Worm (Caenorhabditis elegans) whole organism, L4 larva: ENCODE data around the gene ftr-1.

ENCODE experiments used
- F10B5.3 ChIP-seq: sonication (generic microtip); optimal IDR thresholded peaks from 2 replicates; lab custom pipeline; 2016; ENCODE audit warnings: mild to moderate bottlenecking, missing genetic modification characterization, missing compliant biosample characterization
- F26F4.8 ChIP-seq: fragments of 200-800 bp; sonication (Bioruptor generic); conservative IDR thresholded peaks from 2 replicates; pipeline ENCODE4 v1.3.6; 2022; ENCODE audit warnings: missing genetic modification characterization, missing compliant biosample characterization
- F37D6.2 ChIP-seq: sonication (generic microtip); optimal IDR thresholded peaks from 2 replicates; lab custom pipeline; 2016; ENCODE audit warnings: mild to moderate bottlenecking, missing genetic modification characterization, missing compliant biosample characterization
- F49E8.2 ChIP-seq: sonication (generic microtip); optimal IDR thresholded peaks from 2 replicates; lab custom pipeline; 2016; ENCODE audit warnings: missing compliant biosample characterization, mild to moderate bottlenecking, missing genetic modification characterization, borderline replicate concordance
- T26A8.4 ChIP-seq: fragments of 200-800 bp; sonication (Bioruptor generic); IDR thresholded peaks from 2 replicates; pipeline ENCODE4 v1.3.6; 2022; ENCODE audit warnings: missing genetic modification characterization, missing compliant biosample characterization
- Y105C5A.15 ChIP-seq: fragments of 200-800 bp; sonication (Bioruptor generic); IDR thresholded peaks from 2 replicates; pipeline ENCODE4 v1.3.6; 2022; ENCODE audit warnings: missing genetic modification characterization, missing compliant biosample characterization
- Y5F2A.4 ChIP-seq: fragments of 200-800 bp; sonication (Bioruptor generic); optimal IDR thresholded peaks from 2 replicates; lab custom pipeline; 2018; ENCODE audit warnings: mild to moderate bottlenecking, missing genetic modification characterization, missing compliant biosample characterization
- ZK337.2 ChIP-seq: fragments of 200-800 bp; sonication (Bioruptor generic); IDR thresholded peaks from 2 replicates; pipeline ENCODE4 v1.3.6; 2022; ENCODE audit warnings: missing genetic modification reagents, missing genetic modification characterization, missing compliant biosample characterization
- ZK546.5 ChIP-seq, 2 experiments: sonication (generic microtip); optimal IDR thresholded peaks; 2 replicates each; lab custom pipeline; 2017; ENCODE audit warnings: missing biosample characterization in 2 of 2, missing genetic modification characterization in 2 of 2
- aly-2 ChIP-seq: sonication (generic microtip); optimal IDR thresholded peaks from 2 replicates; lab custom pipeline; 2018; ENCODE audit warnings: missing biosample characterization, missing genetic modification characterization
- ceh-20 ChIP-seq: fragments of 200-800 bp; sonication (Bioruptor generic); IDR thresholded peaks from 2 replicates; pipeline ENCODE4 v1.3.6; 2022; ENCODE audit warnings: missing genetic modification reagents, missing genetic modification characterization, missing compliant biosample characterization
- ceh-28 ChIP-seq: fragments of 150-350 bp; optimal IDR thresholded peaks from 2 replicates; lab custom pipeline; 2014; ENCODE audit warnings: missing biosample characterization, missing genetic modification reagents, missing genetic modification characterization
- ceh-32 ChIP-seq: sonication (generic microtip); optimal IDR thresholded peaks from 2 replicates; lab custom pipeline; 2016; ENCODE audit warnings: mild to moderate bottlenecking, missing genetic modification characterization, missing compliant biosample characterization; ENCODE audit not compliant: poor library complexity
- ceh-62 ChIP-seq: sonication (generic microtip); optimal IDR thresholded peaks from 2 replicates; lab custom pipeline; 2017; ENCODE audit warnings: missing biosample characterization, missing genetic modification characterization
- cey-2 ChIP-seq: sonication (generic microtip); optimal IDR thresholded peaks from 3 replicates; lab custom pipeline; 2017; ENCODE audit warnings: missing genetic modification characterization, mild to moderate bottlenecking, missing compliant biosample characterization, antibody characterized with exemption, borderline replicate concordance; ENCODE audit not compliant: insufficient read depth
- daf-16 ChIP-seq, 3 experiments: sonication (generic microtip); optimal IDR thresholded peaks; 2 replicates each; lab custom pipeline; 2016 to 2017; ENCODE audit warnings: missing genetic modification characterization in 3 of 3, missing genetic modification reagents in 3 of 3, mild to moderate bottlenecking in 2 of 3, missing compliant biosample characterization in 2 of 3, missing biosample characterization in 1 of 3, moderate library complexity in 1 of 3
- daf-19 ChIP-seq: fragments of 200-800 bp; sonication (Bioruptor generic); conservative IDR thresholded peaks from 2 replicates; pipeline ENCODE4 v1.3.6; 2022; ENCODE audit warnings: missing genetic modification characterization, missing compliant biosample characterization
- egl-43 ChIP-seq: fragments of 200-800 bp; sonication (Bioruptor generic); IDR thresholded peaks from 2 replicates; pipeline ENCODE4 v1.3.6; 2022; ENCODE audit warnings: missing genetic modification reagents, missing genetic modification characterization, missing compliant biosample characterization
- hlh-30 ChIP-seq: sonication (generic microtip); optimal IDR thresholded peaks from 2 replicates; lab custom pipeline; 2017; ENCODE audit warnings: antibody characterized with exemption, mild to moderate bottlenecking, missing genetic modification characterization, missing compliant biosample characterization; ENCODE audit not compliant: insufficient read depth
- hmg-1.1 ChIP-seq: fragments of 200-800 bp; sonication (Bioruptor generic); IDR thresholded peaks from 2 replicates; pipeline ENCODE4 v1.3.6; 2022; ENCODE audit warnings: missing genetic modification reagents, missing genetic modification characterization, missing compliant biosample characterization
- jun-1 ChIP-seq: fragments of 150-350 bp; optimal IDR thresholded peaks from 2 replicates; lab custom pipeline; 2014; ENCODE audit warnings: missing biosample characterization, missing genetic modification reagents, missing genetic modification characterization
- lin-13 ChIP-seq: fragments of 150-350 bp; optimal IDR thresholded peaks from 2 replicates; lab custom pipeline; 2014; ENCODE audit warnings: missing biosample characterization, missing genetic modification reagents, missing genetic modification characterization
- lin-15B ChIP-seq: fragments of 150-350 bp; sonication (generic microtip); optimal IDR thresholded peaks from 3 replicates; lab custom pipeline; 2014; ENCODE audit warnings: missing biosample characterization, missing genetic modification characterization
- lin-39 ChIP-seq: fragments of 150-350 bp; optimal IDR thresholded peaks from 2 replicates; lab custom pipeline; 2014; ENCODE audit warnings: missing biosample characterization, missing genetic modification reagents, missing genetic modification characterization
- lir-3 ChIP-seq: sonication (generic microtip); optimal IDR thresholded peaks from 2 replicates; lab custom pipeline; 2016; ENCODE audit warnings: mild to moderate bottlenecking, missing genetic modification characterization, missing compliant biosample characterization
- lsy-2 ChIP-seq, 2 experiments: fragments of 150-350 bp in 1 of 2; sonication (generic microtip) in 1 of 2; optimal IDR thresholded peaks; 2 replicates each; lab custom pipeline; 2014 to 2017; ENCODE audit warnings: missing biosample characterization in 2 of 2, missing genetic modification characterization in 2 of 2
- madf-5 ChIP-seq, 2 experiments: fragments of 200-800 bp; sonication (Bioruptor generic); IDR thresholded peaks; 2 replicates each; pipeline ENCODE4 v1.3.6; 2022; ENCODE audit warnings: missing compliant biosample characterization in 2 of 2, missing genetic modification characterization in 2 of 2
- mdl-1 ChIP-seq, 2 experiments: fragments of 150-350 bp in 1 of 2; sonication (generic microtip) in 1 of 2; optimal IDR thresholded peaks; 2 replicates each; lab custom pipeline; 2014 to 2017; ENCODE audit warnings: missing biosample characterization in 2 of 2, missing genetic modification characterization in 2 of 2
- mes-2 ChIP-seq: sonication (generic microtip); optimal IDR thresholded peaks from 2 replicates; lab custom pipeline; 2016; ENCODE audit warnings: missing genotype, mild to moderate bottlenecking, missing genetic modification characterization, missing compliant biosample characterization; ENCODE audit not compliant: poor library complexity, severe bottlenecking
- mxl-2 ChIP-seq: fragments of 200-800 bp; sonication (Bioruptor generic); conservative IDR thresholded peaks from 2 replicates; pipeline ENCODE4 v1.3.6; 2022; ENCODE audit warnings: missing genetic modification reagents, missing genetic modification characterization, missing compliant biosample characterization
- nhr-10 ChIP-seq: fragments of 150-350 bp; optimal IDR thresholded peaks from 2 replicates; lab custom pipeline; 2014; ENCODE audit warnings: missing biosample characterization, missing genetic modification characterization
- nhr-237 ChIP-seq: sonication (generic microtip); optimal IDR thresholded peaks from 2 replicates; lab custom pipeline; 2017; ENCODE audit warnings: missing biosample characterization, missing genetic modification characterization
- nhr-41 ChIP-seq: fragments of 200-800 bp; sonication (Bioruptor generic); IDR thresholded peaks from 2 replicates; pipeline ENCODE4 v1.3.6; 2022; ENCODE audit warnings: missing genetic modification reagents, missing genetic modification characterization, missing compliant biosample characterization
- nhr-48 ChIP-seq: sonication (generic microtip); optimal IDR thresholded peaks from 2 replicates; lab custom pipeline; 2016; ENCODE audit warnings: mild to moderate bottlenecking, missing genetic modification characterization, missing compliant biosample characterization
- nhr-6 ChIP-seq: fragments of 150-350 bp; optimal IDR thresholded peaks from 2 replicates; lab custom pipeline; 2014; ENCODE audit warnings: missing biosample characterization, missing genetic modification characterization
- nhr-77 ChIP-seq: fragments of 150-350 bp; optimal IDR thresholded peaks from 2 replicates; lab custom pipeline; 2014; ENCODE audit warnings: missing biosample characterization, missing genetic modification characterization
- rbr-2 ChIP-seq: sonication (generic microtip); optimal IDR thresholded peaks from 2 replicates; lab custom pipeline; 2016; ENCODE audit warnings: missing genotype, missing genetic modification characterization, missing compliant biosample characterization
- saeg-2 ChIP-seq: fragments of 200-800 bp; sonication (Bioruptor generic); IDR thresholded peaks from 2 replicates; pipeline ENCODE4 v1.3.6; 2022; ENCODE audit warnings: missing genetic modification reagents, missing genetic modification characterization, missing compliant biosample characterization
- sdz-12 ChIP-seq: fragments of 200-800 bp; sonication (Bioruptor generic); optimal IDR thresholded peaks from 2 replicates; lab custom pipeline; 2018; ENCODE audit warnings: mild to moderate bottlenecking, missing genetic modification characterization, missing compliant biosample characterization
- set-16 ChIP-seq: fragments of 200-800 bp; sonication (Bioruptor generic); IDR thresholded peaks from 2 replicates; pipeline ENCODE4 v1.3.6; 2022; ENCODE audit warnings: missing genetic modification reagents, missing genetic modification characterization, missing compliant biosample characterization
- snpc-1.2 ChIP-seq: fragments of 200-800 bp; sonication (Bioruptor generic); IDR thresholded peaks from 2 replicates; pipeline ENCODE4 v1.3.6; 2022; ENCODE audit warnings: missing genetic modification reagents, missing genetic modification characterization, missing compliant biosample characterization
- snpc-4 ChIP-seq: fragments of 150-350 bp; optimal IDR thresholded peaks from 2 replicates; lab custom pipeline; 2014; ENCODE audit warnings: missing biosample characterization, missing genetic modification characterization
- unc-39 ChIP-seq: sonication (generic microtip); optimal IDR thresholded peaks from 2 replicates; lab custom pipeline; 2017; ENCODE audit warnings: missing biosample characterization, missing genetic modification characterization
- unc-62 ChIP-seq, 3 experiments: fragments of 150-350 bp in 1 of 3; sonication (generic microtip); optimal IDR thresholded peaks in 2 of 3; peaks in 1 of 3; 1 replicate in 1 of 3; 2 replicates in 2 of 3; lab custom pipeline; 2014 to 2017; ENCODE audit warnings: missing biosample characterization in 3 of 3, missing genetic modification characterization in 3 of 3, missing genetic modification reagents in 3 of 3, missing genotype in 1 of 3
- vab-7 ChIP-seq: fragments of 200-800 bp; sonication (Bioruptor generic); IDR thresholded peaks from 2 replicates; pipeline ENCODE4 v1.3.6; 2022; ENCODE audit warnings: missing genetic modification reagents, missing genetic modification characterization, missing compliant biosample characterization
- zfp-3 ChIP-seq: fragments of 200-800 bp; sonication (Bioruptor generic); conservative IDR thresholded peaks from 2 replicates; pipeline ENCODE4 v1.3.6; 2022; ENCODE audit warnings: missing genetic modification reagents, missing genetic modification characterization, missing compliant biosample characterization
- zip-2 ChIP-seq: fragments of 150-350 bp; optimal IDR thresholded peaks from 2 replicates; lab custom pipeline; 2014; ENCODE audit warnings: missing biosample characterization, missing genetic modification characterization
- ztf-11 ChIP-seq: fragments of 150-350 bp; optimal IDR thresholded peaks from 2 replicates; lab custom pipeline; 2014; ENCODE audit warnings: missing biosample characterization, missing genetic modification characterization

ftr-1 gene

ce11 chrV:20158223-20158622 lies 38.5 kb upstream of the ftr-1 start, which contains the start of gene F19B2.6:
F19B2.6 (plus strand) TSS chrV:20158523.
- TF ChIP-seq ceh-20 (GFP tag; lab: Robert Waterston, UW), result no peak
- no peak for TF ChIP-seq daf-16 (GFP tag; optimal IDR thresholded peaks at IDR 0.05; lab: Kevin White, UChicago)
- TF ChIP-seq daf-16 (tag; optimal IDR thresholded peaks at IDR 0.05; lab: Kevin White, UChicago), result no peak
- TF ChIP-seq lin-13, result no peak
- no peak for TF ChIP-seq sdz-12 (GFP tag; lab: Kevin White, UChicago)
- TF ChIP-seq cey-2 (tag; lab: Kevin White, UChicago), result no peak
- no peak for TF ChIP-seq F37D6.2 (tag; lab: Kevin White, UChicago)
- TF ChIP-seq zip-2, result no peak
- no peak for TF ChIP-seq hlh-30 (tag; lab: Kevin White, UChicago)
- TF ChIP-seq unc-62 (GFP tag; optimal IDR thresholded peaks at IDR 0.05 in 1 of 2; lab: Kevin White, UChicago), result no peak
- no peak for TF ChIP-seq unc-62 (tag; optimal IDR thresholded peaks at IDR 0.05; lab: Kevin White, UChicago)
- TF ChIP-seq Y5F2A.4 (GFP tag; lab: Kevin White, UChicago), result no peak
- TF ChIP-seq lin-39 (tag; lab: Kevin White, UChicago), result no peak
- no peak for TF ChIP-seq madf-5 (GFP tag; IDR thresholded peaks at IDR 0.05; lab: Robert Waterston, UW)
- no peak for TF ChIP-seq ceh-62 (tag; lab: Kevin White, UChicago)
- TF ChIP-seq ZK337.2 (GFP tag; lab: Robert Waterston, UW), result no peak
- no peak for TF ChIP-seq nhr-6 (tag; lab: Kevin White, UChicago)

- TF ChIP-seq mxl-2 (GFP tag; lab: Robert Waterston, UW) (no peak), Y105C5A.15 (GFP tag; lab: Robert Waterston, UW) (no peak), nhr-48 (peak; percentile 44), vab-7 (GFP tag; lab: Robert Waterston, UW) (no peak), hlh-30 (tag; lab: Kevin White, UChicago) (no peak), mdl-1 (tag; optimal IDR thresholded peaks at IDR 0.05; lab: Kevin White, UChicago) (no peak), mes-2 (tag; lab: Kevin White, UChicago) (no peak), nhr-41 (GFP tag; lab: Robert Waterston, UW) (no peak), snpc-1.2 (GFP tag; lab: Robert Waterston, UW) (no peak), saeg-2 (no peak), zip-2 (no peak), snpc-4 (tag; lab: Kevin White, UChicago) (no peak), hmg-1.1 (GFP tag; lab: Robert Waterston, UW) (no peak), rbr-2 (tag; lab: Kevin White, UChicago) (no peak), lin-15B (tag; lab: Kevin White, UChicago) (no peak), lsy-2 (tag; optimal IDR thresholded peaks at IDR 0.05; lab: Kevin White, UChicago) (no peak), nhr-10 (tag; lab: Kevin White, UChicago) (no peak), ceh-28 (tag; lab: Kevin White, UChicago) (no peak), ceh-32 (tag; lab: Kevin White, UChicago) (no peak), sdz-12 (GFP tag; lab: Kevin White, UChicago) (no peak), T26A8.4 (GFP tag; lab: Robert Waterston, UW) (no peak), jun-1 (peak; percentile 11), F49E8.2 (tag; lab: Kevin White, UChicago) (no peak), daf-19 (GFP tag; lab: Robert Waterston, UW) (no peak), nhr-77 (no peak), aly-2 (no peak), zfp-3 (GFP tag; lab: Robert Waterston, UW) (no peak; the same call in 1 of the 2 replicates), set-16 (no peak), ZK546.5 (tag; optimal IDR thresholded peaks at IDR 0.05; lab: Kevin White, UChicago) (no peak), lir-3 (tag; lab: Kevin White, UChicago) (no peak), ztf-11 (tag; lab: Kevin White, UChicago) (no peak), F26F4.8 (GFP tag; lab: Robert Waterston, UW) (no peak), nhr-6 (tag; lab: Kevin White, UChicago) (no peak), unc-39 (tag; lab: Kevin White, UChicago) (no peak), egl-43 (GFP tag; lab: Robert Waterston, UW) (no peak), F37D6.2 (tag; lab: Kevin White, UChicago) (no peak), nhr-237 (tag; lab: Kevin White, UChicago) (no peak), F10B5.3 (tag; lab: Kevin White, UChicago) (no peak)
Observed at ce11 chrV:20161781-20162289, 34.9 kb upstream of the ftr-1 start.
